Worm (Caenorhabditis elegans) whole organism, L3 larva: ENCODE measurements around the gene ZC374.2.

Source experiments
- R02D3.7 ChIP-seq: fragments of 150-350 bp; optimal IDR thresholded peaks from 2 replicates; lab custom pipeline; 2014; ENCODE audit warnings: missing biosample characterization, missing genetic modification characterization
- ZK546.5 ChIP-seq: sonication (generic microtip); optimal IDR thresholded peaks from 2 replicates; lab custom pipeline; 2017; ENCODE audit warnings: missing biosample characterization, missing genetic modification characterization
- aly-2 ChIP-seq: fragments of 150-350 bp; optimal IDR thresholded peaks from 2 replicates; lab custom pipeline; 2014; ENCODE audit warnings: missing biosample characterization, missing genetic modification characterization
- ama-1 ChIP-seq: fragments of 150-350 bp; optimal IDR thresholded peaks from 2 replicates; lab custom pipeline; 2018
- ceh-16 ChIP-seq: sonication (generic microtip); optimal IDR thresholded peaks from 2 replicates; lab custom pipeline; 2017; ENCODE audit warnings: missing biosample characterization, missing genetic modification characterization
- ceh-28 ChIP-seq: fragments of 150-350 bp; optimal IDR thresholded peaks from 2 replicates; lab custom pipeline; 2014; ENCODE audit warnings: missing biosample characterization, missing genetic modification reagents, missing genetic modification characterization
- daf-12 ChIP-seq: fragments of 150-350 bp; optimal IDR thresholded peaks from 2 replicates; lab custom pipeline; 2014; ENCODE audit warnings: missing biosample characterization, missing genetic modification reagents, missing genetic modification characterization
- egl-5 ChIP-seq: fragments of 150-350 bp; optimal IDR thresholded peaks from 2 replicates; lab custom pipeline; 2017; ENCODE audit warnings: missing biosample characterization, missing genetic modification reagents, missing genetic modification characterization, inconsistent platforms
- elt-1 ChIP-seq: fragments of 150-350 bp; optimal IDR thresholded peaks from 2 replicates; lab custom pipeline; 2014; ENCODE audit warnings: missing biosample characterization, missing genetic modification characterization
- elt-2 ChIP-seq: sonication (generic microtip); optimal IDR thresholded peaks from 2 replicates; lab custom pipeline; 2016; ENCODE audit warnings: missing genetic modification reagents, mild to moderate bottlenecking, missing genetic modification characterization, missing compliant biosample characterization
- elt-3 ChIP-seq, 3 experiments: fragments of 150-350 bp in 1 of 3; sonication (generic microtip) in 2 of 3; optimal IDR thresholded peaks; 2 replicates in 2 of 3; 4 replicates in 1 of 3; lab custom pipeline; 2014 to 2017; ENCODE audit warnings: missing biosample characterization in 3 of 3, missing genetic modification characterization in 3 of 3
- eor-1 ChIP-seq, 2 experiments: fragments of 150-350 bp; optimal IDR thresholded peaks; 2 replicates each; lab custom pipeline; 2014 to 2018; ENCODE audit warnings: missing biosample characterization in 2 of 2, missing genetic modification characterization in 2 of 2
- fkh-10 ChIP-seq: sonication (generic microtip); optimal IDR thresholded peaks from 2 replicates; lab custom pipeline; 2017; ENCODE audit warnings: missing biosample characterization, missing genetic modification reagents, missing genetic modification characterization
- fkh-2 ChIP-seq: fragments of 150-350 bp; optimal IDR thresholded peaks from 2 replicates; lab custom pipeline; 2014; ENCODE audit warnings: missing biosample characterization, missing genetic modification reagents, missing genetic modification characterization
- fos-1 ChIP-seq: fragments of 150-350 bp; optimal IDR thresholded peaks from 2 replicates; lab custom pipeline; 2014; ENCODE audit warnings: missing biosample characterization, missing genetic modification characterization
- hmg-11 ChIP-seq: sonication (generic microtip); optimal IDR thresholded peaks from 2 replicates; lab custom pipeline; 2016; ENCODE audit warnings: missing genetic modification characterization, missing compliant biosample characterization
- jun-1 ChIP-seq: fragments of 150-350 bp; optimal IDR thresholded peaks from 2 replicates; lab custom pipeline; 2014; ENCODE audit warnings: missing biosample characterization, missing genetic modification reagents, missing genetic modification characterization
- lin-15B ChIP-seq: fragments of 150-350 bp; optimal IDR thresholded peaks from 2 replicates; lab custom pipeline; 2014; ENCODE audit warnings: missing biosample characterization, missing genetic modification characterization
- lin-39 ChIP-seq: fragments of 150-350 bp; optimal IDR thresholded peaks from 2 replicates; lab custom pipeline; 2018; ENCODE audit warnings: missing biosample characterization, missing genetic modification reagents, missing genetic modification characterization
- mdl-1 ChIP-seq: fragments of 150-350 bp; optimal IDR thresholded peaks from 2 replicates; lab custom pipeline; 2014; ENCODE audit warnings: missing biosample characterization, missing genetic modification characterization
- mml-1 ChIP-seq: fragments of 150-350 bp; sonication (generic microtip); optimal IDR thresholded peaks from 3 replicates; lab custom pipeline; 2014; ENCODE audit warnings: missing biosample characterization, missing genetic modification characterization
- nhr-11 ChIP-seq: fragments of 150-350 bp; optimal IDR thresholded peaks from 2 replicates; lab custom pipeline; 2014; ENCODE audit warnings: missing biosample characterization, missing genetic modification characterization
- nhr-12 ChIP-seq: fragments of 150-350 bp; optimal IDR thresholded peaks from 2 replicates; lab custom pipeline; 2014; ENCODE audit warnings: missing biosample characterization, missing genetic modification characterization
- nhr-23 ChIP-seq: fragments of 150-350 bp; optimal IDR thresholded peaks from 2 replicates; lab custom pipeline; 2014; ENCODE audit warnings: missing biosample characterization, missing genetic modification reagents, missing genetic modification characterization
- nhr-237 ChIP-seq: fragments of 150-350 bp; optimal IDR thresholded peaks from 2 replicates; lab custom pipeline; 2014; ENCODE audit warnings: missing biosample characterization, missing genetic modification characterization
- nhr-25 ChIP-seq: sonication (generic microtip); optimal IDR thresholded peaks from 2 replicates; lab custom pipeline; 2017; ENCODE audit warnings: missing biosample characterization, missing genetic modification characterization
- nhr-28 ChIP-seq: fragments of 150-350 bp; optimal IDR thresholded peaks from 2 replicates; lab custom pipeline; 2014; ENCODE audit warnings: missing biosample characterization, missing genetic modification characterization
- nhr-43 ChIP-seq: sonication (generic microtip); optimal IDR thresholded peaks from 2 replicates; lab custom pipeline; 2016; ENCODE audit warnings: mild to moderate bottlenecking, missing genetic modification characterization, missing compliant biosample characterization; ENCODE audit not compliant: poor library complexity, severe bottlenecking
- nhr-67 ChIP-seq: fragments of 150-350 bp; optimal IDR thresholded peaks from 2 replicates; lab custom pipeline; 2014; ENCODE audit warnings: missing biosample characterization, missing genetic modification characterization
- nhr-77 ChIP-seq: fragments of 150-350 bp; optimal IDR thresholded peaks from 2 replicates; lab custom pipeline; 2014; ENCODE audit warnings: missing biosample characterization, missing genetic modification characterization
- pha-4 ChIP-seq: fragments of 150-350 bp; optimal IDR thresholded peaks from 2 replicates; lab custom pipeline; 2014; ENCODE audit warnings: missing biosample characterization, missing genetic modification reagents, missing genetic modification characterization
- pqm-1 ChIP-seq: fragments of 150-350 bp; optimal IDR thresholded peaks from 2 replicates; lab custom pipeline; 2017; ENCODE audit warnings: missing biosample characterization, missing genetic modification characterization, inconsistent platforms
- sea-2 ChIP-seq: fragments of 150-350 bp; sonication (generic microtip); optimal IDR thresholded peaks from 4 replicates; lab custom pipeline; 2014; ENCODE audit warnings: missing biosample characterization, missing genetic modification reagents, missing genetic modification characterization
- skn-1 ChIP-seq: fragments of 150-350 bp; optimal IDR thresholded peaks from 2 replicates; lab custom pipeline; 2014; ENCODE audit warnings: missing biosample characterization, missing genetic modification characterization
- snpc-4 ChIP-seq: fragments of 150-350 bp; optimal IDR thresholded peaks from 2 replicates; lab custom pipeline; 2014; ENCODE audit warnings: missing biosample characterization, missing genetic modification characterization
- unc-39 ChIP-seq: sonication (generic microtip); optimal IDR thresholded peaks from 4 replicates; lab custom pipeline; 2017; ENCODE audit warnings: missing biosample characterization, missing genetic modification characterization
- zag-1 ChIP-seq: fragments of 150-350 bp; optimal IDR thresholded peaks from 2 replicates; lab custom pipeline; 2014; ENCODE audit warnings: missing biosample characterization, missing genetic modification characterization
- ztf-11 ChIP-seq: fragments of 150-350 bp; optimal IDR thresholded peaks from 2 replicates; lab custom pipeline; 2014; ENCODE audit warnings: missing biosample characterization, missing genetic modification characterization
- ztf-4 ChIP-seq: fragments of 150-350 bp; optimal IDR thresholded peaks from 2 replicates; lab custom pipeline; 2014; ENCODE audit warnings: missing biosample characterization, missing genetic modification characterization

The ZC374.2 gene

DNA sequence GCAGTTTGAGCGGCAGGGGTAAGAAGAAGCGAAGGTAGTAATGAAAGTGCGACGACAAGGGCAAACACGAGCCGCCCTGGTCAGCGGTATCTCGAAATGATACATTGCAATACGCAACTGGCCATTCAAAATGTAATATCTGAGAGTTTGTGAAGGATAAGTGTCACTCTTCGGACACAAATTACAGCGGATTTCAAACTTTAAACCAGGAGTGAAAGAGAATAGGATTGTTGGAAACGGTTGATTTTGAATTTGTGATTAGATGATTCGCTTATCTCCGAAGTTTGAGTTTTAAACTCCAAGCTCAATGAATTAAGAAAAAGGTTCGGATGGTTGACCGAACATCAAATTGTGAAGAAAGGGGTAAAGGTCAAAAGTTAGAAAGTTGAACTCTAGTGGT, at the start of gene ZC374.2:
Gene ZC374.2 (minus strand): TSS at position 101 of the 400 bp plus-strand sequence.
- TF ChIP-seq snpc-4 (tag; lab: Kevin White, UChicago) (no peak), lin-39 (tag; lab: Kevin White, UChicago) (no peak), nhr-237 (tag; lab: Kevin White, UChicago) (no peak), ztf-11 (tag; lab: Kevin White, UChicago) (no peak), sea-2 (GFP tag; lab: Kevin White, UChicago) (no peak), nhr-25 (tag; lab: Kevin White, UChicago) (no peak), ceh-28 (tag; lab: Kevin White, UChicago) (no peak), ztf-4 (tag; lab: Kevin White, UChicago) (no peak), eor-1 (tag; optimal IDR thresholded peaks at IDR 0.05; lab: Kevin White, UChicago) (no peak)
- TF ChIP-seq, all 47 proteins: peak for 0

DNA sequence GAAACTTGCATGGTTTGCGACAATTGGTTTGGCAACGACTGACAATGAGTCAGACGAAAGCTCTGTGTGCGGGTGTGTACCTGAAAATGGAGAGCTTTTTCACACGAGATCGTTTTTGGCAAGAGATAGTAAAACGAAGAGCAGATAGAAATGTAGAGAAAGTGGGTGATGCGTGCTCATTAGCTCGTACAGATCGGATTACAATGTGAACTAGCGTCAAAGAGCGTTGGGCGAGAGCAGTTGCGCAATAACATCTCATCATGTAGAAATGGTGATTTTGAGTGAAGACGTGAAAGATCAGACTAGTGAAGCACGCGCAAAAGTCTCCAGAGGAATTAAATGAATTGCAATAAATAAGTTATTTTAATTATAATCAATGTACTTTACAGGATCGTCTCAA, 47.9 kb upstream of the ZC374.2 start, which contains the start of gene flp-2:
Gene flp-2 (minus strand): TSS at position 101 of the 400 bp plus-strand sequence.
- TF ChIP-seq ama-1 (lab: Kevin White, UChicago) (no peak), elt-1 (tag; lab: Kevin White, UChicago) (no peak), nhr-12 (tag; lab: Kevin White, UChicago) (no peak), daf-12 (tag; lab: Kevin White, UChicago) (no peak), skn-1 (no peak), sea-2 (GFP tag; lab: Kevin White, UChicago) (no peak)

- no peak for TF ChIP-seq nhr-25 (tag; lab: Kevin White, UChicago)
- TF ChIP-seq daf-12 (tag; lab: Kevin White, UChicago), result no peak
- TF ChIP-seq ama-1 (lab: Kevin White, UChicago), result no peak
- TF ChIP-seq nhr-28 (tag; lab: Kevin White, UChicago), result no peak
- no peak for TF ChIP-seq elt-1 (tag; lab: Kevin White, UChicago)
- no peak for TF ChIP-seq eor-1 (tag; optimal IDR thresholded peaks at IDR 0.05; lab: Kevin White, UChicago)
- TF ChIP-seq pha-4, result no peak
- TF ChIP-seq aly-2 (tag; lab: Kevin White, UChicago), result no peak
- TF ChIP-seq ceh-16, result no peak
- TF ChIP-seq ZK546.5 (tag; lab: Kevin White, UChicago), result no peak
- TF ChIP-seq zag-1, result no peak
- no peak for TF ChIP-seq elt-3 (tag; optimal IDR thresholded peaks at IDR 0.05; lab: Kevin White, UChicago)
- TF ChIP-seq fos-1 (tag; lab: Kevin White, UChicago), result no peak
- TF ChIP-seq ztf-4 (tag; lab: Kevin White, UChicago), result no peak
- no peak for TF ChIP-seq elt-2 (tag; lab: Kevin White, UChicago)
- no peak for TF ChIP-seq nhr-12 (tag; lab: Kevin White, UChicago)
- TF ChIP-seq pqm-1 (tag; lab: Kevin White, UChicago), result no peak
- TF ChIP-seq, all 47 proteins: peak for 0
Measured at ce11 chrX:10092864-10093263, 45.6 kb upstream of the ZC374.2 start, which contains the start of gene flp-3. TSS of gene flp-3 (minus strand) at chrX:10092964.

DNA sequence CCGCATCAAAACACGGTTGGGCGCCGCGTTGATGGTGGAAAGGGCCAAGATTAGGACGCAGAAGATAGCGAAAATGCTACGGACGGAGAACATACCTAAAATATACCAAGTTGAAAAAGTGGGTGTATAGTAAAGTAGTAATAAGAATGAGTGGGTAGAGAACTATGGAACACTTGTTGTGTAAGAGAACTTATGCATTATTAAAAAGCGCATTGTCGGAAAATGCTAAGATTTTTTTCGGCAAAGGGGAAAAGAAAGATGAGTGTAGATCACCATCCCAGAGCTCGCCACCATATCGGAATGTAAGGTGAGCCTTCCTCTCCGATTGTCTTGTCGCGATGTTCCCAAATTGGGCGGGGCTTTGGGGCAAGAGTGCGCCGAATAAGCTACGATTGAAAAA, 40.6 kb upstream of the ZC374.2 start, which contains the start of gene flp-28:
Gene flp-28 (minus strand): TSS at position 101 of the 400 bp plus-strand sequence.
- TF ChIP-seq snpc-4 (tag; lab: Kevin White, UChicago) (no peak), nhr-23 (no peak), lin-15B (tag; lab: Kevin White, UChicago) (no peak), nhr-11 (tag; lab: Kevin White, UChicago) (no peak), lin-39 (tag; lab: Kevin White, UChicago) (no peak), sea-2 (GFP tag; lab: Kevin White, UChicago) (no peak), skn-1 (no peak), R02D3.7 (tag; lab: Kevin White, UChicago) (no peak)

DNA sequence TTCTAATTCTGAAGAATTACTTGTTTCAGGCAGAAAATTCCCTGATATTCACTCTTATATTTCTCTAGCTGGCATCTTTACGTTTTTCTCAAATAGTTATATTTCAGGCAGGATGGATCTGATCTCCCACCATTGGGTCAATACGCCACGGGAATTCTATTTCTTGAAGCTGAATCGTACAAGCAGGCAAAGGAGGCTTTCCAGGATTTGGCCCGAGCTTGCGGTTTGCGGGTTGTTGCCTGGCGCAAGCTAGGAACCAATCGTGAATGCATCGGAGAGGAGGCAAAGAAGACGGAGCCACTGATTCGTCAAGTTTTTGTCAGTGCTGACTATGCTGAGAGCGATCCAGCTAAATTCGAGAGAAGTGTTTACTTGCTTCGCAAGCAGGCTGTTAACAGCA, 37.8 kb upstream of the ZC374.2 start:
- TF ChIP-seq jun-1 (no peak), nhr-77 (tag; lab: Kevin White, UChicago) (no peak), R02D3.7 (tag; lab: Kevin White, UChicago) (no peak)

ce11 chrX:10084050-10084672, 36.9 kb upstream of the ZC374.2 start, which contains the start of gene W07E11.1:
TSS of gene W07E11.1 (plus strand) at chrX:10084622.
- TF ChIP-seq mdl-1 (tag; lab: Kevin White, UChicago) (no peak), elt-3 (tag; optimal IDR thresholded peaks at IDR 0.05; lab: Kevin White, UChicago) (peak in 1 of 3 experiments; percentile 68), nhr-43 (peak; percentile 54), nhr-23 (peak; percentile 78), nhr-11 (tag; lab: Kevin White, UChicago) (no peak), mml-1 (tag; lab: Kevin White, UChicago) (no peak), hmg-11 (tag; lab: Kevin White, UChicago) (no peak), eor-1 (tag; optimal IDR thresholded peaks at IDR 0.05; lab: Kevin White, UChicago) (no peak), egl-5 (tag; lab: Kevin White, UChicago) (no peak), nhr-67 (tag; lab: Kevin White, UChicago) (no peak), lin-15B (tag; lab: Kevin White, UChicago) (no peak), zag-1 (no peak), ceh-28 (tag; lab: Kevin White, UChicago) (peak; percentile 39), nhr-25 (tag; lab: Kevin White, UChicago) (peak; percentile 3), fkh-10 (GFP tag; lab: Kevin White, UChicago) (no peak), fkh-2 (no peak), elt-1 (tag; lab: Kevin White, UChicago) (no peak), ztf-11 (tag; lab: Kevin White, UChicago) (no peak), nhr-237 (tag; lab: Kevin White, UChicago) (no peak), ceh-16 (no peak), pqm-1 (tag; lab: Kevin White, UChicago) (peak; percentile 84), R02D3.7 (tag; lab: Kevin White, UChicago) (no peak), unc-39 (tag; lab: Kevin White, UChicago) (no peak), pha-4 (peak; percentile 4)
